Worm (Caenorhabditis elegans) whole organism, mixed stage, embryonic: ENCODE results near the gene C49C8.1.

Source experiments
- bed-3 ChIP-seq: fragments of 200-800 bp; sonication (Bioruptor generic); optimal IDR thresholded peaks from 3 replicates; lab custom pipeline; 2018; ENCODE audit warnings: mild to moderate bottlenecking, missing genetic modification characterization, moderate library complexity, missing compliant biosample characterization
- cnd-1 ChIP-seq: fragments of 200-800 bp; sonication (Bioruptor generic); optimal IDR thresholded peaks from 2 replicates; lab custom pipeline; 2018; ENCODE audit warnings: mild to moderate bottlenecking, missing genetic modification characterization, missing compliant biosample characterization
- elt-3 ChIP-seq: fragments of 150-350 bp; optimal IDR thresholded peaks from 2 replicates; lab custom pipeline; 2014; ENCODE audit warnings: missing biosample characterization, missing genetic modification characterization
- nhr-12 ChIP-seq: fragments of 150-350 bp; optimal IDR thresholded peaks from 2 replicates; lab custom pipeline; 2014; ENCODE audit warnings: missing biosample characterization, missing genetic modification characterization
- nhr-237 ChIP-seq: fragments of 150-350 bp; optimal IDR thresholded peaks from 2 replicates; lab custom pipeline; 2014; ENCODE audit warnings: missing biosample characterization, missing genetic modification characterization
- nhr-76 ChIP-seq: sonication (generic microtip); optimal IDR thresholded peaks from 2 replicates; lab custom pipeline; 2017; ENCODE audit warnings: missing biosample characterization, missing genetic modification characterization
- pha-4 ChIP-seq: fragments of 150-350 bp; optimal IDR thresholded peaks from 2 replicates; lab custom pipeline; 2018; ENCODE audit warnings: missing biosample characterization, missing genetic modification reagents, missing genetic modification characterization
- unc-62 ChIP-seq: fragments of 150-350 bp; optimal IDR thresholded peaks from 2 replicates; lab custom pipeline; 2014; ENCODE audit warnings: missing biosample characterization, missing genetic modification reagents, missing genetic modification characterization
- ztf-11 ChIP-seq: fragments of 150-350 bp; optimal IDR thresholded peaks from 2 replicates; lab custom pipeline; 2014; ENCODE audit warnings: missing biosample characterization, missing genetic modification characterization

ce11 chrIV:8618698-8619097, 35.7 kb upstream of the C49C8.1 start, which contains the start of gene F42A9.8:
- TF ChIP-seq ztf-11 (tag; lab: Kevin White, UChicago) (no peak), nhr-76 (tag; lab: Kevin White, UChicago) (no peak), nhr-237 (no peak), nhr-12 (no peak), pha-4 (tag; lab: Kevin White, UChicago) (no peak), elt-3 (no peak), unc-62 (GFP tag; lab: Kevin White, UChicago) (no peak), bed-3 (GFP tag; lab: Kevin White, UChicago) (no peak), cnd-1 (tag; lab: Kevin White, UChicago) (no peak)
